Worm (Caenorhabditis elegans): ENCODE measurements around the gene F40F4.7.

DNA sequence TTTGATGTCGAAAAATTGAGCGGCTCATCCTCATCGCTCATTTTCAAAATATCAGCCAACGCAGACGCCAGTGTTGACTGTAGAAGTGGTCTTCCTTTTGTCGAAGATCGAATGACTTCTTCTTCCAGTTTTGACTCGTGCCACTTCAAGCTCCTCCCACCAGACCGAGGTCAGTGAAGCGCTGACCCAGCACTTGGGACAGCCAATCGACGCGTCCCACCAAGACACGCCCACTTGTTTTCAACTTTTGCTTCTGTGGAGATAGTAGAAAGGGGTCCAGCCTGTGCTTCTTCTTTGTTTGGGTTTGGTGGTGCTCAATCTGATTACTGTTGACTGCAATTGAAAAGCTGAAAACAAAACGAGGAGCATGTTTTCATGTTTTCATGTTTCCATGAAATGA is 46.5 kb downstream of the F40F4.7 start, which contains the start of gene fax-1:
- TF ChIP-seq him-1 (tag; optimal IDR thresholded peaks at IDR 0.05) (no peak), W03F9.2 (tag; optimal IDR thresholded peaks at IDR 0.05) (no peak)

Data from whole organism, L4/young adult.